Fruit fly (Drosophila melanogaster) whole organism, embryonic: ENCODE data around the gene swa.
A peak's percentile ranks its signal among the peaks of the same experiment; 100 is the strongest.

Experiments
- Atf-2 ChIP-seq: fragments of 200-800 bp; sonication (Bioruptor generic); optimal IDR thresholded peaks from 2 replicates; lab custom pipeline; 2016; ENCODE audit warnings: missing biosample characterization, missing genetic modification characterization
- CG11247 ChIP-seq: fragments of 200-800 bp; sonication (Bioruptor generic); IDR thresholded peaks from 2 replicates; pipeline ENCODE4 v1.3.6; 2022; ENCODE audit warnings: missing biosample characterization, missing genetic modification characterization
- CG12299 ChIP-seq: fragments of 200-800 bp; sonication (Bioruptor generic); optimal IDR thresholded peaks from 2 replicates; lab custom pipeline; 2018; ENCODE audit warnings: missing biosample characterization, mild to moderate bottlenecking, missing genetic modification characterization
- CG14014 ChIP-seq: fragments of 200-800 bp; sonication (Bioruptor generic); IDR thresholded peaks from 2 replicates; pipeline ENCODE4 v1.3.6; 2022; ENCODE audit warnings: missing biosample characterization, missing genetic modification characterization
- CG15479 ChIP-seq: fragments of 200-800 bp; sonication (Bioruptor generic); optimal IDR thresholded peaks from 3 replicates; lab custom pipeline; 2019; ENCODE audit warnings: missing biosample characterization, mild to moderate bottlenecking, missing genetic modification characterization, moderate library complexity
- CG1603 ChIP-seq: fragments of 200-800 bp; sonication (Bioruptor generic); optimal IDR thresholded peaks from 2 replicates; lab custom pipeline; 2019; ENCODE audit warnings: missing biosample characterization, mild to moderate bottlenecking, missing genetic modification characterization, moderate library complexity
- CG18011 ChIP-seq: fragments of 200-800 bp; sonication (Bioruptor generic); optimal IDR thresholded peaks from 2 replicates; lab custom pipeline; 2017; ENCODE audit warnings: missing biosample characterization, missing genetic modification characterization, mild to moderate bottlenecking, moderate library complexity, missing genotype
- CG2875 ChIP-seq: fragments of 200-800 bp; sonication (Bioruptor generic); optimal IDR thresholded peaks from 2 replicates; lab custom pipeline; 2017; ENCODE audit warnings: missing biosample characterization, mild to moderate bottlenecking, missing genetic modification characterization, missing genetic modification reagents
- CG31224 ChIP-seq: fragments of 200-800 bp; sonication (Bioruptor generic); IDR thresholded peaks from 2 replicates; pipeline ENCODE4 v1.3.6; 2022; ENCODE audit warnings: missing biosample characterization, missing genetic modification characterization
- CG31388 ChIP-seq: fragments of 200-800 bp; sonication (Bioruptor generic); optimal IDR thresholded peaks from 2 replicates; lab custom pipeline; 2016; ENCODE audit warnings: missing biosample characterization, missing genetic modification characterization
- CG3163 ChIP-seq: fragments of 200-800 bp; sonication (Bioruptor generic); optimal IDR thresholded peaks from 3 replicates; lab custom pipeline; 2016; ENCODE audit warnings: missing biosample characterization, missing genetic modification characterization
- CG33557 ChIP-seq: fragments of 200-800 bp; sonication (Bioruptor generic); optimal IDR thresholded peaks from 2 replicates; lab custom pipeline; 2019; ENCODE audit warnings: missing biosample characterization, mild to moderate bottlenecking, missing genetic modification characterization, moderate library complexity
- CG4328 ChIP-seq: fragments of 200-800 bp; sonication (Bioruptor generic); optimal IDR thresholded peaks from 3 replicates; lab custom pipeline; 2017; ENCODE audit warnings: missing biosample characterization, missing genetic modification reagents, missing genetic modification characterization
- CG4404 ChIP-seq: fragments of 200-800 bp; sonication (Bioruptor generic); IDR thresholded peaks from 2 replicates; pipeline ENCODE4 v1.3.6; 2022; ENCODE audit warnings: missing biosample characterization, missing genetic modification characterization
- CG4730 ChIP-seq: fragments of 200-800 bp; sonication (Bioruptor generic); IDR thresholded peaks from 2 replicates; pipeline ENCODE4 v1.3.6; 2022; ENCODE audit warnings: missing biosample characterization, missing genetic modification characterization
- CG6654 ChIP-seq: fragments of 200-800 bp; sonication (Bioruptor generic); optimal IDR thresholded peaks from 2 replicates; lab custom pipeline; 2017; ENCODE audit warnings: missing biosample characterization, mild to moderate bottlenecking, missing genetic modification characterization
- CG6689 ChIP-seq: fragments of 200-800 bp; sonication (Bioruptor generic); IDR thresholded peaks from 2 replicates; pipeline ENCODE4 v1.3.6; 2022; ENCODE audit warnings: missing biosample characterization, missing genetic modification characterization
- CG8089 ChIP-seq: fragments of 200-800 bp; sonication (Bioruptor generic); optimal IDR thresholded peaks from 3 replicates; lab custom pipeline; 2016; ENCODE audit warnings: missing biosample characterization, missing genetic modification characterization
- CG9437 ChIP-seq: fragments of 200-800 bp; sonication (Bioruptor generic); optimal IDR thresholded peaks from 2 replicates; lab custom pipeline; 2018; ENCODE audit warnings: missing biosample characterization, mild to moderate bottlenecking, missing genetic modification characterization
- Dip2 ChIP-seq: fragments of 200-800 bp; sonication (Bioruptor generic); IDR thresholded peaks from 2 replicates; pipeline ENCODE4 v1.3.6; 2022; ENCODE audit warnings: missing biosample characterization, missing genetic modification characterization
- E2f1 ChIP-seq: fragments of 200-800 bp; sonication (Bioruptor generic); IDR thresholded peaks from 2 replicates; pipeline ENCODE4 v1.3.6; 2022; ENCODE audit warnings: missing biosample characterization, missing genetic modification characterization
- Fer1 ChIP-seq: fragments of 200-800 bp; sonication (Bioruptor generic); optimal IDR thresholded peaks from 2 replicates; lab custom pipeline; 2017; ENCODE audit warnings: missing biosample characterization, mild to moderate bottlenecking, missing genetic modification characterization
- H15 ChIP-seq: fragments of 200-800 bp; sonication (Bioruptor generic); IDR thresholded peaks from 3 replicates; pipeline ENCODE4 v1.3.6; 2022; ENCODE audit warnings: missing biosample characterization, missing genetic modification characterization
- HLH3B ChIP-seq: fragments of 200-800 bp; sonication (Bioruptor generic); IDR thresholded peaks from 2 replicates; pipeline ENCODE4 v1.3.6; 2022; ENCODE audit warnings: missing biosample characterization, missing genetic modification characterization
- Lim3 ChIP-seq: fragments of 200-800 bp; sonication (Bioruptor generic); IDR thresholded peaks from 2 replicates; pipeline ENCODE4 v1.3.6; 2022; ENCODE audit warnings: missing biosample characterization, missing genetic modification characterization
- MBD-R2 ChIP-seq: fragments of 200-800 bp; sonication (Bioruptor generic); IDR thresholded peaks from 2 replicates; pipeline ENCODE4 v1.3.6; 2022; ENCODE audit warnings: missing biosample characterization, missing genetic modification characterization
- Mad ChIP-seq: fragments of 200-800 bp; sonication (Bioruptor generic); optimal IDR thresholded peaks from 2 replicates; lab custom pipeline; 2016; ENCODE audit warnings: missing biosample characterization, missing genetic modification characterization
- Med ChIP-seq: fragments of 200-800 bp; sonication (Bioruptor generic); peaks from one replicate; lab custom pipeline; 2016; ENCODE audit warnings: missing biosample characterization, missing genetic modification characterization, mild to moderate bottlenecking, inconsistent platforms, moderate library complexity
- Myb ChIP-seq: fragments of 200-800 bp; sonication (Bioruptor generic); optimal IDR thresholded peaks from 2 replicates; lab custom pipeline; 2016; ENCODE audit warnings: missing biosample characterization, missing genetic modification characterization
- NFAT ChIP-seq: fragments of 200-800 bp; sonication (Bioruptor generic); IDR thresholded peaks from 2 replicates; pipeline ENCODE4 v1.3.6; 2022; ENCODE audit warnings: missing biosample characterization, missing genetic modification characterization
- Ssrp ChIP-seq: fragments of 200-800 bp; sonication (Bioruptor generic); optimal IDR thresholded peaks from 2 replicates; lab custom pipeline; 2018; ENCODE audit warnings: missing biosample characterization, mild to moderate bottlenecking, missing genetic modification characterization, moderate library complexity
- TFAM ChIP-seq: fragments of 200-800 bp; sonication (Bioruptor generic); optimal IDR thresholded peaks from 2 replicates; lab custom pipeline; 2017; ENCODE audit warnings: missing biosample characterization, missing genetic modification characterization, inconsistent platforms
- Taf1 ChIP-seq: fragments of 200-800 bp; sonication (Bioruptor generic); IDR thresholded peaks from 2 replicates; pipeline ENCODE4 v1.3.6; 2022; ENCODE audit warnings: missing biosample characterization, missing genetic modification characterization
- Usf ChIP-seq: fragments of 200-800 bp; sonication (Bioruptor generic); optimal IDR thresholded peaks from 2 replicates; lab custom pipeline; 2017; ENCODE audit warnings: missing genotype, missing biosample characterization, missing genetic modification characterization
- bcd ChIP-seq: fragments of 200-800 bp; sonication (Bioruptor generic); optimal IDR thresholded peaks from 2 replicates; lab custom pipeline; 2017; ENCODE audit warnings: missing biosample characterization, mild to moderate bottlenecking, missing genetic modification characterization
- fd96Cb ChIP-seq: fragments of 200-800 bp; sonication (Bioruptor generic); optimal IDR thresholded peaks from 2 replicates; lab custom pipeline; 2018; ENCODE audit warnings: missing biosample characterization, mild to moderate bottlenecking, missing genetic modification characterization, moderate library complexity
- ftz-f1 ChIP-seq: fragments of 200-800 bp; sonication (Bioruptor generic); optimal IDR thresholded peaks from 2 replicates; lab custom pipeline; 2016; ENCODE audit warnings: missing biosample characterization, missing genetic modification characterization
- grn ChIP-seq: fragments of 200-800 bp; sonication (Bioruptor generic); optimal IDR thresholded peaks from 3 replicates; lab custom pipeline; 2017; ENCODE audit warnings: missing biosample characterization, missing genetic modification characterization
- hkb ChIP-seq, 2 experiments: fragments of 200-800 bp in 1 of 2; fragments of >200 bp in 1 of 2; sonication (Bioruptor generic) in 1 of 2; IDR thresholded peaks in 1 of 2; optimal IDR thresholded peaks in 1 of 2; 2 replicates each; pipeline versions ENCODE4 v1.3.6 to Lab custom; 2017 to 2022; ENCODE audit warnings: missing biosample characterization in 1 of 2, missing genetic modification characterization in 1 of 2
- luna ChIP-seq: fragments of 200-800 bp; sonication (Bioruptor generic); optimal IDR thresholded peaks from 2 replicates; lab custom pipeline; 2016; ENCODE audit warnings: missing biosample characterization, missing genetic modification characterization
- onecut ChIP-seq: fragments of 200-800 bp; sonication (Bioruptor generic); IDR thresholded peaks from 2 replicates; pipeline ENCODE4 v1.3.6; 2022; ENCODE audit warnings: missing biosample characterization, missing genetic modification characterization
- pzg ChIP-seq: fragments of 200-800 bp; sonication (Bioruptor generic); optimal IDR thresholded peaks from 3 replicates; lab custom pipeline; 2018; ENCODE audit warnings: missing biosample characterization, mild to moderate bottlenecking, missing genetic modification characterization, moderate library complexity
- sens-2 ChIP-seq: fragments of 200-800 bp; sonication (Bioruptor generic); IDR thresholded peaks from 2 replicates; pipeline ENCODE4 v1.3.6; 2022; ENCODE audit warnings: missing biosample characterization, missing genetic modification characterization
- sima ChIP-seq: fragments of 200-800 bp; sonication (Bioruptor generic); optimal IDR thresholded peaks from 2 replicates; lab custom pipeline; 2016; ENCODE audit warnings: missing biosample characterization, missing genetic modification characterization
- sisA ChIP-seq: fragments of 200-800 bp; sonication (Bioruptor generic); IDR thresholded peaks from 2 replicates; pipeline ENCODE4 v1.3.6; 2022; ENCODE audit warnings: missing biosample characterization, missing genetic modification characterization
- slbo ChIP-seq: fragments of 200-800 bp; sonication (Bioruptor generic); IDR thresholded peaks from 2 replicates; pipeline ENCODE4 v1.3.6; 2022; ENCODE audit warnings: missing biosample characterization, missing genetic modification characterization
- slou ChIP-seq: fragments of 200-800 bp; sonication (Bioruptor generic); optimal IDR thresholded peaks from 3 replicates; lab custom pipeline; 2016; ENCODE audit warnings: missing biosample characterization, missing genetic modification characterization
- slp2 ChIP-seq: fragments of 200-800 bp; sonication (Bioruptor generic); optimal IDR thresholded peaks from 2 replicates; lab custom pipeline; 2016; ENCODE audit warnings: missing biosample characterization, missing genetic modification characterization
- tgo ChIP-seq: fragments of 200-800 bp; sonication (Bioruptor generic); IDR thresholded peaks from 3 replicates; pipeline ENCODE4 v1.3.6; 2022; ENCODE audit warnings: missing biosample characterization, missing genetic modification characterization
- trh ChIP-seq: fragments of 200-800 bp; sonication (Bioruptor generic); optimal IDR thresholded peaks from 2 replicates; lab custom pipeline; 2016; ENCODE audit warnings: missing biosample characterization, missing genetic modification characterization
- vnd ChIP-seq: fragments of 200-800 bp; sonication (Bioruptor generic); IDR thresholded peaks from 3 replicates; pipeline ENCODE4 v1.3.6; 2022; ENCODE audit warnings: missing biosample characterization, missing genetic modification characterization; ENCODE audit not compliant: partially characterized antibody
- wdn ChIP-seq: fragments of 200-800 bp; sonication (Bioruptor generic); IDR thresholded peaks from 2 replicates; pipeline ENCODE4 v1.3.6; 2022; ENCODE audit warnings: missing biosample characterization, missing genetic modification characterization

The swa gene

dm6 chrX:6366357-6366691, 816 bp upstream of the swa start (continued):
- TF ChIP-seq Mad (peak; percentile 74), CG4328 (GFP tag; lab: Kevin White, UChicago) (peak; percentile 72), Atf-2 (peak; percentile 66), Lim3 (GFP tag; lab: Robert Waterston, UW) (0 out of 2 replicates have a peak, but pooled peaks have one; percentile 37), vnd (GFP tag; lab: Robert Waterston, UW) (no peak), Usf (GFP tag; lab: Kevin White, UChicago) (peak; percentile 62), ftz-f1 (GFP tag; lab: Kevin White, UChicago) (no peak), Fer1 (peak; percentile 87), sens-2 (GFP tag; lab: Robert Waterston, UW) (peak; percentile 66), CG2875 (GFP tag; lab: Kevin White, UChicago) (peak; percentile 46), CG11247 (GFP tag; lab: Robert Waterston, UW) (peak; percentile 88), bcd (peak; percentile 85), slp2 (peak; percentile 66), TFAM (no peak), luna (peak; percentile 67), CG3163 (GFP tag; lab: Kevin White, UChicago) (peak; percentile 66), CG9437 (peak; percentile 41), CG31388 (GFP tag; lab: Kevin White, UChicago) (peak; percentile 14), HLH3B (peak; percentile 87), E2f1 (GFP tag; lab: Robert Waterston, UW) (peak; percentile 84), tgo (GFP tag; lab: Robert Waterston, UW) (peak; percentile 86), NFAT (peak; percentile 95), Dip2 (GFP tag; lab: Robert Waterston, UW) (no peak; the same call in 1 of the 2 replicates), onecut (GFP tag; lab: Robert Waterston, UW) (peak; percentile 85), CG14014 (peak; percentile 92), CG4730 (GFP tag; lab: Robert Waterston, UW) (peak; percentile 84), Ssrp (tag; lab: Kevin White, UChicago) (peak; percentile 58), CG8089 (GFP tag; lab: Kevin White, UChicago) (peak; percentile 54), CG31224 (GFP tag; lab: Robert Waterston, UW) (peak; percentile 78), CG18011 (GFP tag; lab: Kevin White, UChicago) (peak; percentile 60), CG4404 (GFP tag; lab: Robert Waterston, UW) (peak; percentile 72), Med (GFP tag; lab: Kevin White, UChicago) (peak; percentile 99), CG1603 (tag; lab: Kevin White, UChicago) (peak; percentile 81), slou (peak; percentile 75), hkb (optimal IDR thresholded peaks at IDR 0.05; lab: Kevin White, UChicago) (no peak), hkb (GFP tag; IDR thresholded peaks at IDR 0.05; lab: Robert Waterston, UW) (peak; percentile 89), sima (GFP tag; lab: Kevin White, UChicago) (no peak), CG12299 (tag; lab: Kevin White, UChicago) (peak; percentile 59), CG15479 (GFP tag; lab: Kevin White, UChicago) (no peak), trh (GFP tag; lab: Kevin White, UChicago) (peak; percentile 34), sisA (GFP tag; lab: Robert Waterston, UW) (peak; percentile 88), MBD-R2 (GFP tag; lab: Robert Waterston, UW) (peak; percentile 76; the same call in 1 of the 2 replicates), H15 (GFP tag; lab: Robert Waterston, UW) (peak; percentile 81), slbo (GFP tag; lab: Robert Waterston, UW) (peak; percentile 96), CG33557 (peak; percentile 7), grn (GFP tag; lab: Kevin White, UChicago) (peak; percentile 14), Taf1 (GFP tag; lab: Robert Waterston, UW) (peak; percentile 87), fd96Cb (peak; percentile 76), CG6689 (peak; percentile 85), Myb (GFP tag; lab: Kevin White, UChicago) (peak; percentile 66), pzg (GFP tag; lab: Kevin White, UChicago) (peak; percentile 2), CG6654 (GFP tag; lab: Kevin White, UChicago) (peak; percentile 59), wdn (GFP tag; lab: Robert Waterston, UW) (peak; percentile 91)
